Worm (Caenorhabditis elegans) whole organism, L1 larva: ENCODE data around the gene ugt-64.

Experiments
- ceh-82 ChIP-seq, 3 experiments: fragments of 150-350 bp in 1 of 3; sonication (generic microtip) in 2 of 3; optimal IDR thresholded peaks; 2 replicates each; lab custom pipeline; 2014 to 2017; ENCODE audit warnings: missing biosample characterization in 3 of 3, missing genetic modification characterization in 3 of 3
- hpl-2 ChIP-seq: fragments of 150-350 bp; optimal IDR thresholded peaks from 2 replicates; lab custom pipeline; 2014; ENCODE audit warnings: missing biosample characterization, missing genetic modification reagents, missing genetic modification characterization
- lin-15B ChIP-seq: fragments of 150-350 bp; sonication (generic microtip); optimal IDR thresholded peaks from 3 replicates; lab custom pipeline; 2014; ENCODE audit warnings: missing biosample characterization, missing genetic modification characterization
- mep-1 ChIP-seq: fragments of 150-350 bp; optimal IDR thresholded peaks from 2 replicates; lab custom pipeline; 2014; ENCODE audit warnings: missing biosample characterization, missing genetic modification characterization

DNA sequence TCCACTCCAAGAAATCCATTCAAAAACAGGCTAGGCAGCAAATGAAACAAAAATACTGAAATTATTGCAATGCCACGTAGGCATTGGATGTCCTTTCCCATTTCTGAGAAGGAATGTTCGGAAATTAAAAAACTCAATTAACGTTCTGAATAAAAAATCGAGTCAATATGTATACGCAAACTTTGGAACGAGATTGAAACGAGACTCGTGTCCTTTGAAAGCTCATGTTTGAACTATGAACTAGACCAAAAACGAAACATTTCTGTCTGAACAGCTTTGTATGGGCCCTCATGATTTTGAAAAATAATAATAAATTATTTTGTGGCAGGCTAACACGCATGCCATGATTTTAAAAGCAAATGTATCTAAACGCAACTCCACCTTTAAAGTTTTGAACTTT is 31.1 kb downstream of the ugt-64 start, which contains the start of gene oac-2:
- TF ChIP-seq lin-15B (tag; lab: Kevin White, UChicago): no peak
- TF ChIP-seq mep-1 (tag; lab: Kevin White, UChicago): no peak
- TF ChIP-seq ceh-82 (tag; optimal IDR thresholded peaks at IDR 0.05; lab: Kevin White, UChicago): no peak
- no peak for TF ChIP-seq hpl-2 (GFP tag; lab: Kevin White, UChicago)
